Worm (Caenorhabditis elegans) whole organism, L4/young adult: Measurements from ENCODE around the gene C34F6.10.

ENCODE experiments used
- dao-5 ChIP-seq: sonication (generic microtip); optimal IDR thresholded peaks from 2 replicates; lab custom pipeline; 2016; ENCODE audit warnings: missing genotype, missing genetic modification characterization, moderate library complexity, missing compliant biosample characterization
- him-1 ChIP-seq: sonication (generic microtip); optimal IDR thresholded peaks from 2 replicates; lab custom pipeline; 2016; ENCODE audit warnings: missing genotype, missing genetic modification reagents, missing genetic modification characterization, missing compliant biosample characterization

ce11 chrX:11264715-11265114 lies 24.3 kb upstream of the C34F6.10 start:
- TF ChIP-seq him-1, result no peak
- TF ChIP-seq dao-5, result no peak
